Fruit fly (Drosophila melanogaster): Measurements from ENCODE around the gene nau.

- no peak for TF ChIP-seq CG11617 (GFP tag; optimal IDR thresholded peaks at IDR 0.05)
- no peak for TF ChIP-seq cic (GFP tag; optimal IDR thresholded peaks at IDR 0.05)
- no peak for TF ChIP-seq Mnt (GFP tag; optimal IDR thresholded peaks at IDR 0.05)
- TF ChIP-seq Clk (GFP tag; optimal IDR thresholded peaks at IDR 0.05): no peak
- no peak for TF ChIP-seq CG1620 (GFP tag; optimal IDR thresholded peaks at IDR 0.05)
- TF ChIP-seq tj (GFP tag; optimal IDR thresholded peaks at IDR 0.05): no peak
- TF ChIP-seq Hr96 (GFP tag; optimal IDR thresholded peaks at IDR 0.05): no peak
- no peak for TF ChIP-seq Crg-1 (GFP tag; optimal IDR thresholded peaks at IDR 0.05)
- TF ChIP-seq CG5204 (GFP tag; optimal IDR thresholded peaks at IDR 0.05): no peak
- no peak for TF ChIP-seq pad (GFP tag; optimal IDR thresholded peaks at IDR 0.05)
- no peak for TF ChIP-seq kay (GFP tag; ENCODE audit: borderline replicate concordance)
- TF ChIP-seq toe (GFP tag; optimal IDR thresholded peaks at IDR 0.05): no peak
- no peak for TF ChIP-seq ovo (GFP tag; optimal IDR thresholded peaks at IDR 0.05)
- no peak for TF ChIP-seq cnc (optimal IDR thresholded peaks at IDR 0.05)
Measured at dm6 chr3R:23730472-23730801, 12.3 kb upstream of the nau start.

Measured in whole organism, adult.